Fruit fly (Drosophila melanogaster): ENCODE results near the gene CG18518.

- TF ChIP-seq CG32006 (GFP tag; optimal IDR thresholded peaks at IDR 0.05) (no peak), pdm3 (GFP tag; optimal IDR thresholded peaks at IDR 0.05) (no peak), fkh (GFP tag; optimal IDR thresholded peaks at IDR 0.05) (no peak), CG16779 (tag; optimal IDR thresholded peaks at IDR 0.05) (no peak), Ets96B (tag; optimal IDR thresholded peaks at IDR 0.05) (no peak)
Observed at dm6 chr2L:15853826-15854225, 18.4 kb upstream of the CG18518 start, which contains the start of gene Tektin-A.
